Fruit fly (Drosophila melanogaster): ENCODE data around the gene RFeSP.

Gene RFeSP

DNA sequence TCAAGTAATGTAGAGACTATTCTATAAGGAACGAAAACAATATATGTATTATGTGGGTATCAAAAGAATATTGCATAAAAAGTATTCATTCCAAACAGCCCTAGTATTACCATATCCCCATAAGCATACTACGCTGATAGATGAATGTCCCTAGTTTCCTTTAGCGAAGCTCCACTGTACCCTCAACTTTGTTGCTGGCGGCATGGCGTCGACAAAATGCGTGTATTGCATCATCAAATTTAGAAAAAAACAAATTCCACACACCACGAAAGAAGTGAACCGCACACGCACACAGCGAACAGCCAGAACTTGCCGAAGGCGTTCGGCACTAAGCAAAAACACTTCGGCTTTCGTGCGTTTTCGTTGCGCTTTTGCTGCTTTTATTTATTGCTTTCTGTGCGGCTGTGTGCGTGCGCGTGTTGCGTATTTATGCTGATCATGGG lies 18.8 kb upstream of the RFeSP start (continued):
- TF ChIP-seq PHDP (tag; optimal IDR thresholded peaks at IDR 0.05) (peak; percentile 90), ftz-f1 (GFP tag; optimal IDR thresholded peaks at IDR 0.05) (peak; percentile 88), H15 (GFP tag; IDR thresholded peaks at IDR 0.05) (peak; percentile 97), Dek (tag; optimal IDR thresholded peaks at IDR 0.05) (peak; percentile 95), CG18476 (GFP tag; optimal IDR thresholded peaks at IDR 0.05) (peak; percentile 91), nom (GFP tag; optimal IDR thresholded peaks at IDR 0.05) (no peak), pfk (GFP tag; optimal IDR thresholded peaks at IDR 0.05) (no peak), Atf-2 (GFP tag; optimal IDR thresholded peaks at IDR 0.05) (peak; percentile 76), gcm (GFP tag; optimal IDR thresholded peaks at IDR 0.05) (peak; percentile 71), Nf-YA (GFP tag; IDR thresholded peaks at IDR 0.05) (peak; percentile 96), Drgx (GFP tag; IDR thresholded peaks at IDR 0.05) (peak; percentile 80), CG18262 (tag; optimal IDR thresholded peaks at IDR 0.05) (peak; percentile 49), Hsf (GFP tag; optimal IDR thresholded peaks at IDR 0.05) (peak; percentile 90), klu (GFP tag; IDR thresholded peaks at IDR 0.05) (peak; percentile 93), da (GFP tag; optimal IDR thresholded peaks at IDR 0.05) (peak; percentile 82), B-H2 (GFP tag; optimal IDR thresholded peaks at IDR 0.05) (peak; percentile 93), peb (GFP tag; IDR thresholded peaks at IDR 0.05) (peak; percentile 88), chif (GFP tag; optimal IDR thresholded peaks at IDR 0.05) (peak; percentile 78 to 86), MTF-1 (GFP tag; optimal IDR thresholded peaks at IDR 0.05; ENCODE audit: borderline replicate concordance) (peak; percentile 46), CG13424 (tag; optimal IDR thresholded peaks at IDR 0.05) (peak; percentile 97), CG11504 (tag; optimal IDR thresholded peaks at IDR 0.05) (peak; percentile 97), ERR (GFP tag; optimal IDR thresholded peaks at IDR 0.05) (peak; percentile 97), CG13287 (GFP tag; IDR thresholded peaks at IDR 0.05; ENCODE audit: partially characterized antibody) (peak; percentile 45; the same call in 1 of the 2 replicates), rib (GFP tag; IDR thresholded peaks at IDR 0.05) (peak; percentile 98), Dip3 (GFP tag; optimal IDR thresholded peaks at IDR 0.05) (peak; percentile 96), insv (GFP tag; optimal IDR thresholded peaks at IDR 0.05) (peak in 1 of 2 experiments; percentile 70), CG8944 (GFP tag; optimal IDR thresholded peaks at IDR 0.05) (peak; percentile 80), CG7928 (GFP tag; optimal IDR thresholded peaks at IDR 0.05) (peak; percentile 67), CG17359 (tag; optimal IDR thresholded peaks at IDR 0.05) (peak; percentile 86), CG1647 (GFP tag; optimal IDR thresholded peaks at IDR 0.05) (peak; percentile 97), CG4707 (GFP tag; optimal IDR thresholded peaks at IDR 0.05) (peak; percentile 6), ems (GFP tag; optimal IDR thresholded peaks at IDR 0.05) (peak; percentile 97), CG12299 (tag; optimal IDR thresholded peaks at IDR 0.05) (peak; percentile 89), CG42726 (GFP tag; IDR thresholded peaks at IDR 0.05; ENCODE audit: partially characterized antibody) (no peak), fru (optimal IDR thresholded peaks at IDR 0.05) (no peak), CG12942 (GFP tag; optimal IDR thresholded peaks at IDR 0.05) (peak; percentile 87), CG10654 (GFP tag; optimal IDR thresholded peaks at IDR 0.05) (peak; percentile 91), grau (tag; optimal IDR thresholded peaks at IDR 0.05) (peak; percentile 99), Awh (GFP tag; IDR thresholded peaks at IDR 0.05) (peak; percentile 95), lola (GFP tag; optimal IDR thresholded peaks at IDR 0.05) (no peak), hb (GFP tag; IDR thresholded peaks at IDR 0.05; ENCODE audit: partially characterized antibody) (no peak), CG7357 (GFP tag; IDR thresholded peaks at IDR 0.05) (peak; percentile 92), emc (GFP tag; optimal IDR thresholded peaks at IDR 0.05) (peak; percentile 96), CG6175 (GFP tag; IDR thresholded peaks at IDR 0.05) (peak; percentile 97), HLH4C (GFP tag; IDR thresholded peaks at IDR 0.05; ENCODE audit: partially characterized antibody) (no peak), tup (GFP tag; optimal IDR thresholded peaks at IDR 0.05) (peak; percentile 94), dpn (GFP tag; optimal IDR thresholded peaks at IDR 0.05) (peak; percentile 98), row (GFP tag; IDR thresholded peaks at IDR 0.05) (peak; percentile 99), CG7372 (GFP tag; IDR thresholded peaks at IDR 0.05) (peak; percentile 98), Gug (GFP tag; IDR thresholded peaks at IDR 0.05) (peak; percentile 96), CG4404 (GFP tag; IDR thresholded peaks at IDR 0.05) (peak; percentile 85)

All from whole organism, embryonic.